Worm (Caenorhabditis elegans) whole organism, early embryonic: ENCODE data around the gene Y66D12A.24.

Experiments used
- B0310.2 ChIP-seq: sonication (generic microtip); optimal IDR thresholded peaks from 2 replicates; lab custom pipeline; 2016; ENCODE audit warnings: mild to moderate bottlenecking, missing genetic modification characterization, missing compliant biosample characterization
- F13C5.2 ChIP-seq: sonication (generic microtip); optimal IDR thresholded peaks from 2 replicates; lab custom pipeline; 2017; ENCODE audit warnings: mild to moderate bottlenecking, missing genetic modification characterization, inconsistent platforms, missing compliant biosample characterization
- aly-1 ChIP-seq: sonication (generic microtip); optimal IDR thresholded peaks from 2 replicates; lab custom pipeline; 2016; ENCODE audit warnings: missing genetic modification characterization, missing compliant biosample characterization
- ama-1 ChIP-seq: fragments of 150-350 bp; optimal IDR thresholded peaks from 2 replicates; lab custom pipeline; 2014
- ceh-13 ChIP-seq: fragments of 200-800 bp; sonication (Bioruptor generic); optimal IDR thresholded peaks from 2 replicates; lab custom pipeline; 2018; ENCODE audit warnings: mild to moderate bottlenecking, missing genetic modification characterization, missing compliant biosample characterization
- ceh-36 ChIP-seq: sonication (generic microtip); optimal IDR thresholded peaks from 2 replicates; lab custom pipeline; 2016; ENCODE audit warnings: missing genetic modification characterization, inconsistent platforms, missing compliant biosample characterization
- ets-7 ChIP-seq: sonication (generic microtip); optimal IDR thresholded peaks from 2 replicates; lab custom pipeline; 2016; ENCODE audit warnings: missing genotype, missing genetic modification characterization, missing compliant biosample characterization
- flt-1 ChIP-seq: fragments of 200-800 bp; sonication (Bioruptor generic); IDR thresholded peaks from 2 replicates; pipeline ENCODE4 v1.3.6; 2022; ENCODE audit warnings: missing genetic modification characterization, missing compliant biosample characterization
- hmbx-1 ChIP-seq: sonication (generic microtip); optimal IDR thresholded peaks from 2 replicates; lab custom pipeline; 2016; ENCODE audit warnings: mild to moderate bottlenecking, missing genetic modification characterization, missing compliant biosample characterization
- hmg-4 ChIP-seq: fragments of 200-800 bp; sonication (Bioruptor generic); optimal IDR thresholded peaks from 2 replicates; lab custom pipeline; 2018; ENCODE audit warnings: mild to moderate bottlenecking, missing genetic modification characterization, missing compliant biosample characterization
- hnd-1 ChIP-seq: sonication (generic microtip); optimal IDR thresholded peaks from 2 replicates; lab custom pipeline; 2016; ENCODE audit warnings: missing genetic modification characterization, missing compliant biosample characterization
- pes-1 ChIP-seq: fragments of 200-800 bp; sonication (Bioruptor generic); IDR thresholded peaks from 2 replicates; pipeline ENCODE4 v1.3.6; 2022; ENCODE audit warnings: missing genetic modification reagents, missing genetic modification characterization, missing compliant biosample characterization
- scrt-1 ChIP-seq: fragments of 200-800 bp; sonication (Bioruptor generic); IDR thresholded peaks from 2 replicates; pipeline ENCODE4 v1.3.6; 2022; ENCODE audit warnings: missing genetic modification characterization, missing compliant biosample characterization
- sea-1 ChIP-seq: fragments of 200-800 bp; sonication (Bioruptor generic); conservative IDR thresholded peaks from 2 replicates; pipeline ENCODE4 v1.3.6; 2022; ENCODE audit warnings: missing genetic modification characterization, missing compliant biosample characterization
- tbx-11 ChIP-seq: fragments of 200-800 bp; sonication (Bioruptor generic); IDR thresholded peaks from 2 replicates; pipeline ENCODE4 v1.3.6; 2022; ENCODE audit warnings: missing genetic modification characterization, missing compliant biosample characterization
- tbx-37 ChIP-seq: fragments of 200-800 bp; sonication (Bioruptor generic); conservative IDR thresholded peaks from 2 replicates; pipeline ENCODE4 v1.3.6; 2022; ENCODE audit warnings: missing genetic modification reagents, missing genetic modification characterization, missing compliant biosample characterization
- tra-4 ChIP-seq: sonication (generic microtip); optimal IDR thresholded peaks from 2 replicates; lab custom pipeline; 2017; ENCODE audit warnings: missing genetic modification characterization, missing compliant biosample characterization

The Y66D12A.24 gene

ce11 chrIII:11535453-11535852, 38.8 kb downstream of the Y66D12A.24 start:
- TF ChIP-seq flt-1 (no peak), sea-1 (GFP tag; lab: Robert Waterston, UW) (no peak), pes-1 (GFP tag; lab: Robert Waterston, UW) (no peak), B0310.2 (tag; lab: Kevin White, UChicago) (no peak), tra-4 (tag; lab: Kevin White, UChicago) (no peak), ets-7 (tag; lab: Kevin White, UChicago) (no peak), tbx-37 (GFP tag; lab: Robert Waterston, UW) (no peak), hmbx-1 (tag; lab: Kevin White, UChicago) (no peak), scrt-1 (GFP tag; lab: Robert Waterston, UW) (no peak), ceh-13 (GFP tag; lab: Kevin White, UChicago) (no peak), tbx-11 (GFP tag; lab: Robert Waterston, UW) (no peak), ama-1 (lab: Kevin White, UChicago) (no peak), aly-1 (tag; lab: Kevin White, UChicago) (no peak), hmg-4 (GFP tag; lab: Kevin White, UChicago) (no peak), hnd-1 (tag; lab: Kevin White, UChicago) (no peak), ceh-36 (tag; lab: Kevin White, UChicago) (no peak), F13C5.2 (no peak)

ce11 chrIII:11544947-11545346, 48.3 kb downstream of the Y66D12A.24 start:
- TF ChIP-seq pes-1 (GFP tag; lab: Robert Waterston, UW) (no peak), sea-1 (GFP tag; lab: Robert Waterston, UW) (no peak), B0310.2 (tag; lab: Kevin White, UChicago) (no peak), ceh-13 (GFP tag; lab: Kevin White, UChicago) (no peak), tra-4 (tag; lab: Kevin White, UChicago) (no peak), scrt-1 (GFP tag; lab: Robert Waterston, UW) (no peak), aly-1 (tag; lab: Kevin White, UChicago) (no peak), hmg-4 (GFP tag; lab: Kevin White, UChicago) (no peak), flt-1 (no peak), tbx-37 (GFP tag; lab: Robert Waterston, UW) (no peak), ceh-36 (tag; lab: Kevin White, UChicago) (no peak), ama-1 (lab: Kevin White, UChicago) (no peak)

- TF ChIP-seq ama-1 (lab: Kevin White, UChicago) (no peak), tra-4 (tag; lab: Kevin White, UChicago) (no peak), ets-7 (tag; lab: Kevin White, UChicago) (no peak), ceh-36 (tag; lab: Kevin White, UChicago) (no peak), F13C5.2 (no peak), hmg-4 (GFP tag; lab: Kevin White, UChicago) (no peak), sea-1 (GFP tag; lab: Robert Waterston, UW) (no peak), flt-1 (no peak), scrt-1 (GFP tag; lab: Robert Waterston, UW) (no peak), aly-1 (tag; lab: Kevin White, UChicago) (no peak), pes-1 (GFP tag; lab: Robert Waterston, UW) (no peak), ceh-13 (GFP tag; lab: Kevin White, UChicago) (no peak), hmbx-1 (tag; lab: Kevin White, UChicago) (no peak), tbx-37 (GFP tag; lab: Robert Waterston, UW) (no peak), hnd-1 (tag; lab: Kevin White, UChicago) (no peak), tbx-11 (GFP tag; lab: Robert Waterston, UW) (no peak), B0310.2 (tag; lab: Kevin White, UChicago) (no peak)
These were observed 51.4 kb downstream of the Y66D12A.24 start, which contains the start of gene Y66D12A.13 for ce11 chrIII:11548070-11548469. Gene Y66D12A.13, plus strand, starts transcription at chrIII:11548370.
